Worm (Caenorhabditis elegans): Measurements from ENCODE around the gene decr-1.2.

DNA sequence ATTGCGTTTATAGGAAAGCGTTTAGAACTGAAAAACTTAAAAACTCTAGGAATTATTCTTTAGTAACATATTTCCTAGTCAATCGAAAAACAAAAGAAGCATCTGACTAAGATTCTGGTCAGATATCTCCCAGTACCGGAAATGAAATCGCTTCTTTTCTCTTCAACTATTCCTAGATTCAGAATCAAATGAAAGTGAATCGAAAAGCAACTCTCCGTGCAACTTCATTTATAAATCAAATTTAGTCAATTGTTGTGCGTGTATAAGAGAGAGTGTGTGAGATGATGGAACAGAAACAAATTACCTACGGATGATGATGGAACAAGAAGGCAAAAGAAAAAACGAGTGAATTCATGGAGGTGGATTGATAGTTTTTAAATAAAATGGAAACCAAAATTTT is 13.8 kb downstream of the decr-1.2 start:
- no peak for TF ChIP-seq nhr-28 (tag; optimal IDR thresholded peaks at IDR 0.05)
- TF ChIP-seq elt-1 (tag; optimal IDR thresholded peaks at IDR 0.05): no peak
- no peak for TF ChIP-seq hmg-11 (tag; optimal IDR thresholded peaks at IDR 0.05)
- no peak for TF ChIP-seq nhr-25 (tag; optimal IDR thresholded peaks at IDR 0.05)
- peak; percentile 32 for TF ChIP-seq nhr-11 (tag; optimal IDR thresholded peaks at IDR 0.05)
- TF ChIP-seq sea-2 (GFP tag; optimal IDR thresholded peaks at IDR 0.05): no peak
- no peak for TF ChIP-seq ZK546.5 (tag; optimal IDR thresholded peaks at IDR 0.05)
- TF ChIP-seq ztf-11 (tag; optimal IDR thresholded peaks at IDR 0.05): no peak

Measured in whole organism, L3 larva.